Worm (Caenorhabditis elegans) whole organism, L4 larva: ENCODE measurements around the gene algn-12.
A peak's percentile ranks its signal among the peaks of the same experiment; 100 is the strongest.

Experiments
- D1046.2 ChIP-seq: fragments of 200-800 bp; sonication (Bioruptor generic); IDR thresholded peaks from 2 replicates; pipeline ENCODE4 v1.3.6; 2022; ENCODE audit warnings: missing genetic modification characterization, missing compliant biosample characterization
- F10B5.3 ChIP-seq: sonication (generic microtip); optimal IDR thresholded peaks from 2 replicates; lab custom pipeline; 2016; ENCODE audit warnings: mild to moderate bottlenecking, missing genetic modification characterization, missing compliant biosample characterization
- F49E8.2 ChIP-seq: sonication (generic microtip); optimal IDR thresholded peaks from 2 replicates; lab custom pipeline; 2016; ENCODE audit warnings: missing compliant biosample characterization, mild to moderate bottlenecking, missing genetic modification characterization, borderline replicate concordance
- R02D3.7 ChIP-seq: fragments of 150-350 bp; sonication (generic microtip); optimal IDR thresholded peaks from 3 replicates; lab custom pipeline; 2014; ENCODE audit warnings: missing biosample characterization, missing genetic modification characterization
- ZK546.5 ChIP-seq, 2 experiments: sonication (generic microtip); optimal IDR thresholded peaks; 2 replicates each; lab custom pipeline; 2017; ENCODE audit warnings: missing biosample characterization in 2 of 2, missing genetic modification characterization in 2 of 2
- aha-1 ChIP-seq: fragments of 150-350 bp; peaks from one replicate; lab custom pipeline; 2014; ENCODE audit warnings: missing biosample characterization, missing genetic modification characterization
- ama-1 ChIP-seq: fragments of 150-350 bp; optimal IDR thresholded peaks from 2 replicates; lab custom pipeline; 2014; ENCODE audit warnings: inconsistent platforms, mixed read lengths
- arid-1 ChIP-seq: fragments of 200-800 bp; sonication (Bioruptor generic); conservative IDR thresholded peaks from 2 replicates; pipeline ENCODE4 v1.3.6; 2022; ENCODE audit warnings: missing genetic modification reagents, missing genetic modification characterization, missing compliant biosample characterization
- ceh-20 ChIP-seq: fragments of 200-800 bp; sonication (Bioruptor generic); IDR thresholded peaks from 2 replicates; pipeline ENCODE4 v1.3.6; 2022; ENCODE audit warnings: missing genetic modification reagents, missing genetic modification characterization, missing compliant biosample characterization
- ceh-62 ChIP-seq: sonication (generic microtip); optimal IDR thresholded peaks from 2 replicates; lab custom pipeline; 2017; ENCODE audit warnings: missing biosample characterization, missing genetic modification characterization
- daf-8 ChIP-seq: fragments of 200-800 bp; sonication (Bioruptor generic); IDR thresholded peaks from 2 replicates; pipeline ENCODE4 v1.3.6; 2022; ENCODE audit warnings: missing genetic modification characterization, missing compliant biosample characterization
- dmd-6 ChIP-seq: fragments of 200-800 bp; sonication (Bioruptor generic); IDR thresholded peaks from 2 replicates; pipeline ENCODE4 v1.3.6; 2022; ENCODE audit warnings: missing genetic modification reagents, missing genetic modification characterization, missing compliant biosample characterization
- dmd-8 ChIP-seq: fragments of 200-800 bp; sonication (Bioruptor generic); IDR thresholded peaks from 2 replicates; pipeline ENCODE4 v1.3.6; 2022; ENCODE audit warnings: missing genetic modification characterization, missing compliant biosample characterization
- dmd-9 ChIP-seq: fragments of 200-800 bp; sonication (Bioruptor generic); IDR thresholded peaks from 2 replicates; pipeline ENCODE4 v1.3.6; 2022; ENCODE audit warnings: missing genetic modification reagents, missing genetic modification characterization, missing compliant biosample characterization
- dpl-1 ChIP-seq: fragments of 150-350 bp; optimal IDR thresholded peaks from 2 replicates; lab custom pipeline; 2014; ENCODE audit warnings: missing biosample characterization, missing genetic modification reagents, missing genetic modification characterization
- hmg-1.1 ChIP-seq: fragments of 200-800 bp; sonication (Bioruptor generic); IDR thresholded peaks from 2 replicates; pipeline ENCODE4 v1.3.6; 2022; ENCODE audit warnings: missing genetic modification reagents, missing genetic modification characterization, missing compliant biosample characterization
- lsy-2 ChIP-seq, 2 experiments: fragments of 150-350 bp in 1 of 2; sonication (generic microtip) in 1 of 2; optimal IDR thresholded peaks; 2 replicates each; lab custom pipeline; 2014 to 2017; ENCODE audit warnings: missing biosample characterization in 2 of 2, missing genetic modification characterization in 2 of 2
- madf-5 ChIP-seq, 2 experiments: fragments of 200-800 bp; sonication (Bioruptor generic); IDR thresholded peaks; 2 replicates each; pipeline ENCODE4 v1.3.6; 2022; ENCODE audit warnings: missing compliant biosample characterization in 2 of 2, missing genetic modification characterization in 2 of 2
- mdt-29 ChIP-seq: fragments of 200-800 bp; sonication (Bioruptor generic); IDR thresholded peaks from 2 replicates; pipeline ENCODE4 v1.3.6; 2022; ENCODE audit warnings: missing genetic modification reagents, missing genetic modification characterization, missing compliant biosample characterization
- mep-1 ChIP-seq: fragments of 150-350 bp; sonication (generic microtip); optimal IDR thresholded peaks from 3 replicates; lab custom pipeline; 2014; ENCODE audit warnings: missing biosample characterization, missing genetic modification characterization
- mes-2 ChIP-seq: sonication (generic microtip); optimal IDR thresholded peaks from 2 replicates; lab custom pipeline; 2016; ENCODE audit warnings: missing genotype, mild to moderate bottlenecking, missing genetic modification characterization, missing compliant biosample characterization; ENCODE audit not compliant: poor library complexity, severe bottlenecking
- nhr-111 ChIP-seq: fragments of 200-800 bp; sonication (Bioruptor generic); optimal IDR thresholded peaks from 2 replicates; lab custom pipeline; 2018; ENCODE audit warnings: mild to moderate bottlenecking, missing genetic modification characterization, missing compliant biosample characterization
- nhr-237 ChIP-seq: sonication (generic microtip); optimal IDR thresholded peaks from 2 replicates; lab custom pipeline; 2017; ENCODE audit warnings: missing biosample characterization, missing genetic modification characterization
- rbr-2 ChIP-seq: sonication (generic microtip); optimal IDR thresholded peaks from 2 replicates; lab custom pipeline; 2016; ENCODE audit warnings: missing genotype, missing genetic modification characterization, missing compliant biosample characterization
- saeg-2 ChIP-seq: fragments of 200-800 bp; sonication (Bioruptor generic); IDR thresholded peaks from 2 replicates; pipeline ENCODE4 v1.3.6; 2022; ENCODE audit warnings: missing genetic modification reagents, missing genetic modification characterization, missing compliant biosample characterization
- set-16 ChIP-seq: fragments of 200-800 bp; sonication (Bioruptor generic); IDR thresholded peaks from 2 replicates; pipeline ENCODE4 v1.3.6; 2022; ENCODE audit warnings: missing genetic modification reagents, missing genetic modification characterization, missing compliant biosample characterization
- snpc-4 ChIP-seq: fragments of 150-350 bp; optimal IDR thresholded peaks from 2 replicates; lab custom pipeline; 2014; ENCODE audit warnings: missing biosample characterization, missing genetic modification characterization
- unc-130 ChIP-seq: sonication (generic microtip); optimal IDR thresholded peaks from 2 replicates; lab custom pipeline; 2016; ENCODE audit warnings: missing genetic modification reagents, missing genetic modification characterization, missing compliant biosample characterization
- unc-39 ChIP-seq: sonication (generic microtip); optimal IDR thresholded peaks from 2 replicates; lab custom pipeline; 2017; ENCODE audit warnings: missing biosample characterization, missing genetic modification characterization
- unc-62 ChIP-seq, 3 experiments: fragments of 150-350 bp in 1 of 3; sonication (generic microtip); optimal IDR thresholded peaks in 2 of 3; peaks in 1 of 3; 1 replicate in 1 of 3; 2 replicates in 2 of 3; lab custom pipeline; 2014 to 2017; ENCODE audit warnings: missing biosample characterization in 3 of 3, missing genetic modification characterization in 3 of 3, missing genetic modification reagents in 3 of 3, missing genotype in 1 of 3
- zfp-2 ChIP-seq: sonication (generic microtip); optimal IDR thresholded peaks from 2 replicates; lab custom pipeline; 2016; ENCODE audit warnings: mild to moderate bottlenecking, missing genetic modification characterization, missing compliant biosample characterization

algn-12 gene

DNA sequence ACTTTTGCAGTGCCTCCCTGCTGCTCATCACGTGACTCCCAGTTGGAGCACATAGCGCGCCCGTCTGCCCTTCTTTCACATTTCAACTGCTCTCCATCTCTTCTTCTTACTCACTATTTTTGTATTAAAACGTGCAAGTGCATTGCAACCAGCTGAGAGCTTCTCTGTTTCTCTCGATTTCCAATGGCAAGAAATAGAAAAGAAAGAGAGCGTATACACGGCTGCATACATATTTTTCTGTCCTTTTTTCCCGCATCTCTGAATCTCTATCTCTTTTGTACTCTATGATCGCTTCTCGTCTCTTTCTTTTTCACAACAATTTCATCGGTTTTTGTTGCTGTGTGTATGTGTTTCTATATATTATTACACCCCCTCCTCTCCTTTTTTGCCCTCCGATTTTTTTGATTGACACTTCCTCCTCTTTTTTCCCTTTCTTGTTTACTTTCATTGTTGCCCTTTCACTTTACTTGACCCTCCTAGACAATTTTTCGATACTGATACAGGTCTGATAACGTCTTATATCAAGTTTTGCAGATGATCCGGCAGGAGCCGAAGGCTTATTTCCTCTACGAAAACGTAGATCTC lies 33.9 kb upstream of the algn-12 start, which contains the start of gene Y97E10AR.1 (continued):
- TF ChIP-seq dmd-8: no peak
- TF ChIP-seq ceh-20: no peak
- TF ChIP-seq nhr-237 (tag; lab: Kevin White, UChicago): no peak
- TF ChIP-seq unc-62 (GFP tag; optimal IDR thresholded peaks at IDR 0.05 in 1 of 2; lab: Kevin White, UChicago): peak in 1 of 2 experiments; percentile 99
- peak; percentile 37 for TF ChIP-seq unc-62 (tag; optimal IDR thresholded peaks at IDR 0.05; lab: Kevin White, UChicago)
- TF ChIP-seq mdt-29 (GFP tag; lab: Robert Waterston, UW): no peak
- TF ChIP-seq dmd-9 (GFP tag; lab: Robert Waterston, UW): no peak
- peak; percentile 29 to 79 for TF ChIP-seq lsy-2 (tag; optimal IDR thresholded peaks at IDR 0.05; lab: Kevin White, UChicago)
- TF ChIP-seq saeg-2: 0 out of 2 replicates have a peak, but pooled peaks have one; percentile 15
- no peak for TF ChIP-seq F10B5.3 (tag; lab: Kevin White, UChicago)
- TF ChIP-seq D1046.2 (GFP tag; lab: Robert Waterston, UW): no peak
- TF ChIP-seq unc-39: no peak
- no peak for TF ChIP-seq snpc-4 (tag; lab: Kevin White, UChicago)
- no peak for TF ChIP-seq R02D3.7 (tag; lab: Kevin White, UChicago)
- TF ChIP-seq F49E8.2: no peak
- TF ChIP-seq ama-1 (lab: Kevin White, UChicago): no peak
- TF ChIP-seq, all 104 proteins: peak for 33

ce11 chrV:8005000-8005399 lies 29.9 kb upstream of the algn-12 start, which contains the start of gene Y97E10AR.8:
Gene Y97E10AR.8, plus strand, starts transcription at chrV:8005300.
- no peak for TF ChIP-seq daf-8 (GFP tag; lab: Robert Waterston, UW)
- no peak for TF ChIP-seq zfp-2 (tag; lab: Kevin White, UChicago)
- TF ChIP-seq ceh-62 (tag; lab: Kevin White, UChicago): no peak
- no peak for TF ChIP-seq unc-39
- TF ChIP-seq hmg-1.1 (GFP tag; lab: Robert Waterston, UW): no peak
- no peak for TF ChIP-seq nhr-237 (tag; lab: Kevin White, UChicago)
- no peak for TF ChIP-seq unc-130 (GFP tag; lab: Kevin White, UChicago)
- no peak for TF ChIP-seq nhr-111 (GFP tag; lab: Kevin White, UChicago)
- TF ChIP-seq rbr-2 (tag; lab: Kevin White, UChicago): no peak
- no peak for TF ChIP-seq arid-1 (GFP tag; lab: Robert Waterston, UW)
- no peak for TF ChIP-seq dmd-8
- no peak for TF ChIP-seq madf-5 (GFP tag; IDR thresholded peaks at IDR 0.05; lab: Robert Waterston, UW)
- no peak for TF ChIP-seq ZK546.5 (tag; optimal IDR thresholded peaks at IDR 0.05; lab: Kevin White, UChicago)
- no peak for TF ChIP-seq set-16 (GFP tag; lab: Robert Waterston, UW)
- TF ChIP-seq, all 104 proteins: peak for 0

ce11 chrV:8007460-8008292 lies 27.2 kb upstream of the algn-12 start, which contains the start of gene Y97E10AR.3:
Gene Y97E10AR.3, minus strand, starts transcription at chrV:8007510.
- TF ChIP-seq unc-62 (GFP tag; optimal IDR thresholded peaks at IDR 0.05 in 1 of 2; lab: Kevin White, UChicago) (peak in 1 of 2 experiments; percentile 95), unc-62 (tag; optimal IDR thresholded peaks at IDR 0.05; lab: Kevin White, UChicago) (no peak), aha-1 (peak; percentile 95), dpl-1 (GFP tag; lab: Kevin White, UChicago) (no peak)

- peak; percentile 7 for TF ChIP-seq mes-2 (tag; lab: Kevin White, UChicago)
- no peak for TF ChIP-seq dmd-6 (GFP tag; lab: Robert Waterston, UW)
- peak; percentile 26 for TF ChIP-seq mep-1
Observed at ce11 chrV:8010103-8010502, 24.8 kb upstream of the algn-12 start, which contains the start of gene Y97E10AR.4. Gene Y97E10AR.4, minus strand, starts transcription at chrV:8010233.
